Worm (Caenorhabditis elegans) whole organism, early embryonic: ENCODE measurements around the gene T10B10.8.

Experiments
- B0310.2 ChIP-seq: sonication (generic microtip); optimal IDR thresholded peaks from 2 replicates; lab custom pipeline; 2016; ENCODE audit warnings: mild to moderate bottlenecking, missing genetic modification characterization, missing compliant biosample characterization
- F13C5.2 ChIP-seq: sonication (generic microtip); optimal IDR thresholded peaks from 2 replicates; lab custom pipeline; 2017; ENCODE audit warnings: mild to moderate bottlenecking, missing genetic modification characterization, inconsistent platforms, missing compliant biosample characterization
- aly-1 ChIP-seq: sonication (generic microtip); optimal IDR thresholded peaks from 2 replicates; lab custom pipeline; 2016; ENCODE audit warnings: missing genetic modification characterization, missing compliant biosample characterization
- ama-1 ChIP-seq: fragments of 150-350 bp; optimal IDR thresholded peaks from 2 replicates; lab custom pipeline; 2014
- ceh-13 ChIP-seq: fragments of 200-800 bp; sonication (Bioruptor generic); optimal IDR thresholded peaks from 2 replicates; lab custom pipeline; 2018; ENCODE audit warnings: mild to moderate bottlenecking, missing genetic modification characterization, missing compliant biosample characterization
- ceh-36 ChIP-seq: sonication (generic microtip); optimal IDR thresholded peaks from 2 replicates; lab custom pipeline; 2016; ENCODE audit warnings: missing genetic modification characterization, inconsistent platforms, missing compliant biosample characterization
- ets-7 ChIP-seq: sonication (generic microtip); optimal IDR thresholded peaks from 2 replicates; lab custom pipeline; 2016; ENCODE audit warnings: missing genotype, missing genetic modification characterization, missing compliant biosample characterization
- flt-1 ChIP-seq: fragments of 200-800 bp; sonication (Bioruptor generic); IDR thresholded peaks from 2 replicates; pipeline ENCODE4 v1.3.6; 2022; ENCODE audit warnings: missing genetic modification characterization, missing compliant biosample characterization
- hmbx-1 ChIP-seq: sonication (generic microtip); optimal IDR thresholded peaks from 2 replicates; lab custom pipeline; 2016; ENCODE audit warnings: mild to moderate bottlenecking, missing genetic modification characterization, missing compliant biosample characterization
- hmg-4 ChIP-seq: fragments of 200-800 bp; sonication (Bioruptor generic); optimal IDR thresholded peaks from 2 replicates; lab custom pipeline; 2018; ENCODE audit warnings: mild to moderate bottlenecking, missing genetic modification characterization, missing compliant biosample characterization
- hnd-1 ChIP-seq: sonication (generic microtip); optimal IDR thresholded peaks from 2 replicates; lab custom pipeline; 2016; ENCODE audit warnings: missing genetic modification characterization, missing compliant biosample characterization
- pes-1 ChIP-seq: fragments of 200-800 bp; sonication (Bioruptor generic); IDR thresholded peaks from 2 replicates; pipeline ENCODE4 v1.3.6; 2022; ENCODE audit warnings: missing genetic modification reagents, missing genetic modification characterization, missing compliant biosample characterization
- scrt-1 ChIP-seq: fragments of 200-800 bp; sonication (Bioruptor generic); IDR thresholded peaks from 2 replicates; pipeline ENCODE4 v1.3.6; 2022; ENCODE audit warnings: missing genetic modification characterization, missing compliant biosample characterization
- sea-1 ChIP-seq: fragments of 200-800 bp; sonication (Bioruptor generic); conservative IDR thresholded peaks from 2 replicates; pipeline ENCODE4 v1.3.6; 2022; ENCODE audit warnings: missing genetic modification characterization, missing compliant biosample characterization
- tbx-11 ChIP-seq: fragments of 200-800 bp; sonication (Bioruptor generic); IDR thresholded peaks from 2 replicates; pipeline ENCODE4 v1.3.6; 2022; ENCODE audit warnings: missing genetic modification characterization, missing compliant biosample characterization
- tbx-37 ChIP-seq: fragments of 200-800 bp; sonication (Bioruptor generic); conservative IDR thresholded peaks from 2 replicates; pipeline ENCODE4 v1.3.6; 2022; ENCODE audit warnings: missing genetic modification reagents, missing genetic modification characterization, missing compliant biosample characterization
- tra-4 ChIP-seq: sonication (generic microtip); optimal IDR thresholded peaks from 2 replicates; lab custom pipeline; 2017; ENCODE audit warnings: missing genetic modification characterization, missing compliant biosample characterization

Gene T10B10.8

ce11 chrX:15158699-15159312 is 7.2 kb downstream of the T10B10.8 start, which contains the start of gene C11G10.1:
Gene C11G10.1, minus strand, starts transcription at chrX:15158749.
- TF ChIP-seq hmbx-1 (tag; lab: Kevin White, UChicago) (no peak), tbx-11 (no peak), ceh-13 (GFP tag; lab: Kevin White, UChicago) (no peak), pes-1 (GFP tag; lab: Robert Waterston, UW) (no peak), ama-1 (lab: Kevin White, UChicago) (no peak), hmg-4 (GFP tag; lab: Kevin White, UChicago) (no peak), aly-1 (tag; lab: Kevin White, UChicago) (no peak), ceh-36 (tag; lab: Kevin White, UChicago) (no peak), hnd-1 (tag; lab: Kevin White, UChicago) (no peak), sea-1 (GFP tag; lab: Robert Waterston, UW) (no peak), B0310.2 (tag; lab: Kevin White, UChicago) (no peak), F13C5.2 (tag; lab: Kevin White, UChicago) (no peak), flt-1 (GFP tag; lab: Robert Waterston, UW) (no peak), ets-7 (tag; lab: Kevin White, UChicago) (no peak), tbx-37 (GFP tag; lab: Robert Waterston, UW) (no peak)

- TF ChIP-seq flt-1 (GFP tag; lab: Robert Waterston, UW) (no peak), tbx-37 (GFP tag; lab: Robert Waterston, UW) (no peak), ets-7 (tag; lab: Kevin White, UChicago) (no peak), ama-1 (lab: Kevin White, UChicago) (no peak), hmbx-1 (tag; lab: Kevin White, UChicago) (no peak), sea-1 (GFP tag; lab: Robert Waterston, UW) (no peak), aly-1 (tag; lab: Kevin White, UChicago) (no peak), ceh-36 (tag; lab: Kevin White, UChicago) (no peak), ceh-13 (GFP tag; lab: Kevin White, UChicago) (no peak), hmg-4 (GFP tag; lab: Kevin White, UChicago) (no peak), tra-4 (tag; lab: Kevin White, UChicago) (no peak)
These were observed 8.2 kb downstream of the T10B10.8 start for ce11 chrX:15157854-15158253.

DNA sequence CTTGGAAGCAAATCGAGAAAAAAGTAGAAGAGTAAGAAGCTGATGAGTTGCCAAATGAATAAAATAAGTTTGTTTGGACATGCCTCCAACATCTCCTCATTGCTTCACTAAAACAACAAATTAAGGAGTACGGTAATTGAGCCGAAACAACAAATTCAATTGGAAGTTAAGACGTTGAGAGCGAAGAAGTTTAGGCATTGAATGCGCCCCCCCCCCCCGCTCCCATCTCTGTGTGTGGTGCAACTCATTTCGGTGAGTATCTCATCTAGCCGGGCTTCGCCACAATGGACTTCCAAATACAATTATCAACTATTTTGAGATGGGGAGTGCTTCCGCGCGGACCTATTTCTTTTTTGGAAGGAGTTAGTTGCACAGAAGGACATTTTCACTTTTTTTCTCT is 11.0 kb downstream of the T10B10.8 start:
- TF ChIP-seq aly-1 (tag; lab: Kevin White, UChicago) (no peak), flt-1 (GFP tag; lab: Robert Waterston, UW) (no peak), tbx-11 (no peak), tbx-37 (GFP tag; lab: Robert Waterston, UW) (no peak), ama-1 (lab: Kevin White, UChicago) (no peak), F13C5.2 (tag; lab: Kevin White, UChicago) (no peak), tra-4 (tag; lab: Kevin White, UChicago) (no peak), hmbx-1 (tag; lab: Kevin White, UChicago) (no peak), scrt-1 (GFP tag; lab: Robert Waterston, UW) (no peak), ets-7 (tag; lab: Kevin White, UChicago) (no peak), ceh-13 (GFP tag; lab: Kevin White, UChicago) (no peak), ceh-36 (tag; lab: Kevin White, UChicago) (no peak)

- TF ChIP-seq ets-7 (tag; lab: Kevin White, UChicago) (no peak), B0310.2 (tag; lab: Kevin White, UChicago) (no peak), tbx-37 (GFP tag; lab: Robert Waterston, UW) (no peak), ceh-13 (GFP tag; lab: Kevin White, UChicago) (no peak), hnd-1 (tag; lab: Kevin White, UChicago) (no peak), scrt-1 (GFP tag; lab: Robert Waterston, UW) (no peak), tra-4 (tag; lab: Kevin White, UChicago) (no peak), tbx-11 (no peak), ama-1 (lab: Kevin White, UChicago) (no peak), ceh-36 (tag; lab: Kevin White, UChicago) (no peak)
These were observed 17.2 kb downstream of the T10B10.8 start for ce11 chrX:15148831-15149230.

- TF ChIP-seq ceh-13 (GFP tag; lab: Kevin White, UChicago) (no peak), aly-1 (tag; lab: Kevin White, UChicago) (no peak), ets-7 (tag; lab: Kevin White, UChicago) (no peak), sea-1 (GFP tag; lab: Robert Waterston, UW) (no peak), B0310.2 (tag; lab: Kevin White, UChicago) (no peak)
These were observed 17.6 kb downstream of the T10B10.8 start for ce11 chrX:15148389-15148788.

DNA sequence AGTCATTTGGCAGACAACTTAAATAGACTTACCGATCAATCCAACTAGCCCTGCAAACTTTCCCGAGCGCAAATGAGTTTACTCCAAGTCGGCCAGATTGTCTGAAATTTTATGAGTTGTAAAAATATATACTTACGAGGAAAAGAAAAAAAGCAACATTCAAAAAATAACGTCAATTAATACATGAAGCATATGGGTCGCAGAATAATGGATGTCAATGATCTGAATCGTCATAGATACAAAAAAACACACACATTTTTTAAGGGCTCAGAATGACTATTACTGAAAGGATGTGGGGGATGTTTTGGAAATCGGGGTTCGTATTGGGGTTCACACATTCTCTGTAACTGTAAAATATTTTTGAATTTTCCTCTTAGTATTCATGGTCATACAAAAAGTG is 18.4 kb downstream of the T10B10.8 start, which contains the start of gene unc-7:
unc-7 (minus strand) TSS at position 101 of the 400 bp plus-strand sequence.
- TF ChIP-seq scrt-1 (GFP tag; lab: Robert Waterston, UW) (no peak), aly-1 (tag; lab: Kevin White, UChicago) (no peak), B0310.2 (tag; lab: Kevin White, UChicago) (no peak), ceh-13 (GFP tag; lab: Kevin White, UChicago) (no peak), pes-1 (GFP tag; lab: Robert Waterston, UW) (no peak), flt-1 (GFP tag; lab: Robert Waterston, UW) (no peak), ceh-36 (tag; lab: Kevin White, UChicago) (no peak), ama-1 (lab: Kevin White, UChicago) (no peak), hmbx-1 (tag; lab: Kevin White, UChicago) (no peak), tra-4 (tag; lab: Kevin White, UChicago) (no peak), ets-7 (tag; lab: Kevin White, UChicago) (no peak), sea-1 (GFP tag; lab: Robert Waterston, UW) (no peak)
